Fruit fly (Drosophila melanogaster) whole organism, embryonic: ENCODE data around the gene Nopp140.

Experiments used
- ATbp ChIP-seq: fragments of 200-800 bp; sonication (Bioruptor generic); optimal IDR thresholded peaks from 2 replicates; lab custom pipeline; 2017; ENCODE audit warnings: missing biosample characterization, mild to moderate bottlenecking, missing genetic modification characterization, missing genetic modification reagents
- CG11696 ChIP-seq: fragments of 200-800 bp; sonication (Bioruptor generic); IDR thresholded peaks from 2 replicates; pipeline ENCODE4 v1.3.6; 2022; ENCODE audit warnings: missing biosample characterization, missing genetic modification characterization
- CG12071 ChIP-seq: fragments of 200-800 bp; sonication (Bioruptor generic); optimal IDR thresholded peaks from 3 replicates; lab custom pipeline; 2018; ENCODE audit warnings: missing biosample characterization, mild to moderate bottlenecking, missing genetic modification characterization
- CG12744 ChIP-seq: fragments of 200-800 bp; sonication (Bioruptor generic); optimal IDR thresholded peaks from 2 replicates; lab custom pipeline; 2016; ENCODE audit warnings: missing biosample characterization, missing genetic modification characterization
- CG13775 ChIP-seq: fragments of 200-800 bp; sonication (Bioruptor generic); optimal IDR thresholded peaks from 3 replicates; lab custom pipeline; 2017; ENCODE audit warnings: missing biosample characterization, mild to moderate bottlenecking, missing genetic modification characterization
- CG16813 ChIP-seq: fragments of 200-800 bp; sonication (Bioruptor generic); IDR thresholded peaks from 3 replicates; pipeline ENCODE4 v1.3.6; 2022; ENCODE audit warnings: missing biosample characterization, missing genetic modification characterization; ENCODE audit not compliant: partially characterized antibody
- CG16815 ChIP-seq: fragments of 200-800 bp; sonication (Bioruptor generic); optimal IDR thresholded peaks from 3 replicates; lab custom pipeline; 2017; ENCODE audit warnings: missing biosample characterization, mild to moderate bottlenecking, missing genetic modification characterization
- CG17328 ChIP-seq: fragments of 200-800 bp; sonication (Bioruptor generic); IDR thresholded peaks from 2 replicates; pipeline ENCODE4 v1.3.6; 2022; ENCODE audit warnings: missing biosample characterization, missing genetic modification characterization
- CG17568 ChIP-seq: fragments of 200-800 bp; sonication (Bioruptor generic); optimal IDR thresholded peaks from 2 replicates; lab custom pipeline; 2018; ENCODE audit warnings: missing biosample characterization, mild to moderate bottlenecking, missing genetic modification characterization, moderate library complexity
- CG1832 ChIP-seq: fragments of 200-800 bp; sonication (Bioruptor generic); optimal IDR thresholded peaks from 2 replicates; lab custom pipeline; 2017; ENCODE audit warnings: missing biosample characterization, mild to moderate bottlenecking, missing genetic modification characterization, inconsistent platforms
- CG2202 ChIP-seq: fragments of 200-800 bp; sonication (Bioruptor generic); optimal IDR thresholded peaks from 2 replicates; lab custom pipeline; 2018; ENCODE audit warnings: missing biosample characterization, mild to moderate bottlenecking, missing genetic modification characterization
- CG2678 ChIP-seq: fragments of 200-800 bp; sonication (Bioruptor generic); optimal IDR thresholded peaks from 3 replicates; lab custom pipeline; 2019; ENCODE audit warnings: missing biosample characterization, mild to moderate bottlenecking, missing genetic modification characterization, moderate library complexity
- CG33557 ChIP-seq: fragments of 200-800 bp; sonication (Bioruptor generic); optimal IDR thresholded peaks from 2 replicates; lab custom pipeline; 2019; ENCODE audit warnings: missing biosample characterization, mild to moderate bottlenecking, missing genetic modification characterization, moderate library complexity
- CG42726 ChIP-seq: fragments of 200-800 bp; sonication (Bioruptor generic); IDR thresholded peaks from 2 replicates; pipeline ENCODE4 v1.3.6; 2022; ENCODE audit warnings: missing biosample characterization, missing genetic modification characterization; ENCODE audit not compliant: partially characterized antibody
- CG4424 ChIP-seq: fragments of 200-800 bp; sonication (Bioruptor generic); optimal IDR thresholded peaks from 3 replicates; lab custom pipeline; 2016; ENCODE audit warnings: missing biosample characterization, missing genetic modification characterization
- CG4730 ChIP-seq: fragments of 200-800 bp; sonication (Bioruptor generic); IDR thresholded peaks from 2 replicates; pipeline ENCODE4 v1.3.6; 2022; ENCODE audit warnings: missing biosample characterization, missing genetic modification characterization
- CG6689 ChIP-seq: fragments of 200-800 bp; sonication (Bioruptor generic); IDR thresholded peaks from 2 replicates; pipeline ENCODE4 v1.3.6; 2022; ENCODE audit warnings: missing biosample characterization, missing genetic modification characterization
- CG8089 ChIP-seq: fragments of 200-800 bp; sonication (Bioruptor generic); optimal IDR thresholded peaks from 3 replicates; lab custom pipeline; 2016; ENCODE audit warnings: missing biosample characterization, missing genetic modification characterization
- CG9797 ChIP-seq: fragments of 200-800 bp; sonication (Bioruptor generic); optimal IDR thresholded peaks from 3 replicates; lab custom pipeline; 2018; ENCODE audit warnings: missing biosample characterization, mild to moderate bottlenecking, missing genetic modification characterization
- CTCF ChIP-seq: fragments of 200-800 bp; sonication (Bioruptor generic); optimal IDR thresholded peaks from 2 replicates; lab custom pipeline; 2017; ENCODE audit warnings: missing biosample characterization, mild to moderate bottlenecking, missing genetic modification characterization, moderate library complexity
- Chrac-16 ChIP-seq: fragments of 200-800 bp; sonication (Bioruptor generic); optimal IDR thresholded peaks from 3 replicates; lab custom pipeline; 2016; ENCODE audit warnings: missing biosample characterization, missing genetic modification characterization
- CoRest ChIP-seq: fragments of 200-800 bp; sonication (Bioruptor generic); optimal IDR thresholded peaks from 3 replicates; lab custom pipeline; 2018; ENCODE audit warnings: missing biosample characterization, mild to moderate bottlenecking, missing genetic modification characterization, moderate library complexity
- D ChIP-seq, 2 experiments: fragments of 200-800 bp in 1 of 2; fragments of >200 bp in 1 of 2; sonication (Bioruptor generic) in 1 of 2; optimal IDR thresholded peaks; 2 replicates in 1 of 2; 3 replicates in 1 of 2; lab custom pipeline; 2017; ENCODE audit warnings: mild to moderate bottlenecking in 1 of 2, missing biosample characterization in 1 of 2, missing genetic modification characterization in 1 of 2, missing genetic modification reagents in 1 of 2
- D19B ChIP-seq: fragments of 200-800 bp; sonication (Bioruptor generic); optimal IDR thresholded peaks from 2 replicates; lab custom pipeline; 2017; ENCODE audit warnings: missing biosample characterization, mild to moderate bottlenecking, missing genetic modification characterization
- Dip2 ChIP-seq: fragments of 200-800 bp; sonication (Bioruptor generic); IDR thresholded peaks from 2 replicates; pipeline ENCODE4 v1.3.6; 2022; ENCODE audit warnings: missing biosample characterization, missing genetic modification characterization
- H15 ChIP-seq: fragments of 200-800 bp; sonication (Bioruptor generic); IDR thresholded peaks from 3 replicates; pipeline ENCODE4 v1.3.6; 2022; ENCODE audit warnings: missing biosample characterization, missing genetic modification characterization
- HLH3B ChIP-seq: fragments of 200-800 bp; sonication (Bioruptor generic); IDR thresholded peaks from 2 replicates; pipeline ENCODE4 v1.3.6; 2022; ENCODE audit warnings: missing biosample characterization, missing genetic modification characterization
- HmgD ChIP-seq: fragments of 200-800 bp; sonication (Bioruptor generic); optimal IDR thresholded peaks from 3 replicates; lab custom pipeline; 2016; ENCODE audit warnings: missing biosample characterization, missing genetic modification characterization
- Hr3 ChIP-seq: fragments of 200-800 bp; sonication (Bioruptor generic); optimal IDR thresholded peaks from 3 replicates; lab custom pipeline; 2016; ENCODE audit warnings: missing biosample characterization, missing genetic modification characterization
- NC2α ChIP-seq: fragments of 200-800 bp; sonication (Bioruptor generic); optimal IDR thresholded peaks from 2 replicates; lab custom pipeline; 2016; ENCODE audit warnings: missing biosample characterization, missing genetic modification characterization
- NK7.1 ChIP-seq: fragments of 200-800 bp; sonication (Bioruptor generic); optimal IDR thresholded peaks from 3 replicates; lab custom pipeline; 2016; ENCODE audit warnings: missing biosample characterization, missing genetic modification characterization
- Nf-YB ChIP-seq: fragments of 200-800 bp; sonication (Bioruptor generic); optimal IDR thresholded peaks from 3 replicates; lab custom pipeline; 2019; ENCODE audit warnings: missing biosample characterization, mild to moderate bottlenecking, missing genetic modification characterization, moderate library complexity
- Scr ChIP-seq: fragments of 200-800 bp; sonication (Bioruptor generic); IDR thresholded peaks from 2 replicates; pipeline ENCODE4 v1.3.6; 2022; ENCODE audit warnings: missing biosample characterization, missing genetic modification characterization; ENCODE audit not compliant: partially characterized antibody
- Trl ChIP-seq, 3 experiments: fragments of >200 bp in 2 of 3; fragments of 200-800 bp in 1 of 3; sonication (Bioruptor generic) in 1 of 3; optimal IDR thresholded peaks; 2 replicates in 1 of 3; 3 replicates in 2 of 3; lab custom pipeline; 2016 to 2017; ENCODE audit warnings: missing biosample characterization in 1 of 3, missing genetic modification characterization in 1 of 3
- Vsx1 ChIP-seq: fragments of 200-800 bp; sonication (Bioruptor generic); optimal IDR thresholded peaks from 2 replicates; lab custom pipeline; 2017; ENCODE audit warnings: missing biosample characterization, mild to moderate bottlenecking, missing genetic modification characterization, missing genetic modification reagents
- bbx ChIP-seq: fragments of 200-800 bp; sonication (Bioruptor generic); IDR thresholded peaks from 2 replicates; pipeline ENCODE4 v1.3.6; 2022; ENCODE audit warnings: missing biosample characterization, missing genetic modification characterization; ENCODE audit not compliant: partially characterized antibody
- btn ChIP-seq: fragments of 200-800 bp; sonication (Bioruptor generic); optimal IDR thresholded peaks from 2 replicates; lab custom pipeline; 2016; ENCODE audit warnings: missing biosample characterization, missing genetic modification characterization
- crp ChIP-seq, 2 experiments: fragments of 200-800 bp; sonication (Bioruptor generic); optimal IDR thresholded peaks; 2 replicates in 1 of 2; 3 replicates in 1 of 2; lab custom pipeline; 2017; ENCODE audit warnings: missing biosample characterization in 2 of 2, missing genetic modification characterization in 2 of 2, mild to moderate bottlenecking in 1 of 2, moderate library complexity in 1 of 2
- hb ChIP-seq: fragments of 200-800 bp; sonication (Bioruptor generic); IDR thresholded peaks from 3 replicates; pipeline ENCODE4 v1.3.6; 2022; ENCODE audit warnings: missing biosample characterization, missing genetic modification characterization; ENCODE audit not compliant: partially characterized antibody
- hth ChIP-seq: fragments of >200 bp; optimal IDR thresholded peaks from 2 replicates; lab custom pipeline; 2017; ENCODE audit warnings: inconsistent platforms
- lbe ChIP-seq: fragments of 200-800 bp; sonication (Bioruptor generic); optimal IDR thresholded peaks from 2 replicates; lab custom pipeline; 2016; ENCODE audit warnings: missing biosample characterization, mild to moderate bottlenecking, missing genetic modification characterization
- onecut ChIP-seq: fragments of 200-800 bp; sonication (Bioruptor generic); IDR thresholded peaks from 2 replicates; pipeline ENCODE4 v1.3.6; 2022; ENCODE audit warnings: missing biosample characterization, missing genetic modification characterization
- pb ChIP-seq: fragments of 200-800 bp; sonication (Bioruptor generic); optimal IDR thresholded peaks from 3 replicates; lab custom pipeline; 2016; ENCODE audit warnings: missing biosample characterization, missing genetic modification characterization
- phol ChIP-seq: fragments of 200-800 bp; sonication (Bioruptor generic); optimal IDR thresholded peaks from 3 replicates; lab custom pipeline; 2018; ENCODE audit warnings: missing biosample characterization, mild to moderate bottlenecking, missing genetic modification characterization, moderate library complexity
- psq ChIP-seq: fragments of 200-800 bp; sonication (Bioruptor generic); optimal IDR thresholded peaks from 2 replicates; lab custom pipeline; 2017; ENCODE audit warnings: missing biosample characterization, missing genetic modification characterization
- ranshi ChIP-seq: fragments of 200-800 bp; sonication (Bioruptor generic); IDR thresholded peaks from 2 replicates; pipeline ENCODE4 v1.3.6; 2022; ENCODE audit warnings: missing biosample characterization, missing genetic modification characterization
- sim ChIP-seq: fragments of 200-800 bp; sonication (Bioruptor generic); IDR thresholded peaks from 2 replicates; pipeline ENCODE4 v1.3.6; 2022; ENCODE audit warnings: missing biosample characterization, missing genetic modification characterization
- sr ChIP-seq: fragments of 200-800 bp; sonication (Bioruptor generic); IDR thresholded peaks from 3 replicates; pipeline ENCODE4 v1.3.6; 2022; ENCODE audit warnings: missing biosample characterization, missing genetic modification characterization
- vvl ChIP-seq: fragments of 200-800 bp; sonication (Bioruptor generic); IDR thresholded peaks from 2 replicates; pipeline ENCODE4 v1.3.6; 2022; ENCODE audit warnings: missing biosample characterization, missing genetic modification characterization
- wor ChIP-seq: fragments of 200-800 bp; sonication (Bioruptor generic); IDR thresholded peaks from 2 replicates; pipeline ENCODE4 v1.3.6; 2022; ENCODE audit warnings: missing biosample characterization, missing genetic modification characterization

Nopp140 gene

dm6 chr3L:21880398-21880810 lies 47.8 kb downstream of the Nopp140 start (continued):
- TF ChIP-seq CG33557 (GFP tag; lab: Kevin White, UChicago): peak; percentile 91
- TF ChIP-seq CG12744 (GFP tag; lab: Kevin White, UChicago): peak; percentile 94
- peak; percentile 99 for TF ChIP-seq vvl (GFP tag; lab: Robert Waterston, UW)
- TF ChIP-seq Nf-YB (GFP tag; lab: Kevin White, UChicago): peak; percentile 80
- TF ChIP-seq onecut (GFP tag; lab: Robert Waterston, UW): peak; percentile 93
- no peak for TF ChIP-seq hb (GFP tag; lab: Robert Waterston, UW)
- peak; percentile 94 for TF ChIP-seq CG2678 (tag; lab: Kevin White, UChicago)
- peak; percentile 45; the same call in 1 of the 2 replicates for TF ChIP-seq Scr (GFP tag; lab: Robert Waterston, UW)
- peak; percentile 98 for TF ChIP-seq HmgD (GFP tag; lab: Kevin White, UChicago)
- TF ChIP-seq phol (tag; lab: Kevin White, UChicago): peak; percentile 95
- TF ChIP-seq bbx: no peak
- peak; percentile 98 for TF ChIP-seq psq (GFP tag; lab: Kevin White, UChicago)
- peak; percentile 97 for TF ChIP-seq wor (GFP tag; lab: Robert Waterston, UW)
- TF ChIP-seq Trl (optimal IDR thresholded peaks at IDR 0.05; lab: Kevin White, UChicago): peak; percentile 95 to 97
- TF ChIP-seq Trl (GFP tag; optimal IDR thresholded peaks at IDR 0.05; lab: Kevin White, UChicago): peak; percentile 98
- TF ChIP-seq CTCF (GFP tag; lab: Kevin White, UChicago): peak; percentile 49
- peak; percentile 96 for TF ChIP-seq Hr3 (GFP tag; lab: Kevin White, UChicago)
- TF ChIP-seq Dip2 (GFP tag; lab: Robert Waterston, UW): peak; percentile 57; the same call in 1 of the 2 replicates
- TF ChIP-seq D19B (GFP tag; lab: Kevin White, UChicago): peak; percentile 100
- TF ChIP-seq btn (GFP tag; lab: Kevin White, UChicago): peak; percentile 95
- peak; percentile 94 for TF ChIP-seq CoRest (tag; lab: Kevin White, UChicago)
- TF ChIP-seq NK7.1 (GFP tag; lab: Kevin White, UChicago): peak; percentile 96
- TF ChIP-seq CG16815 (GFP tag; lab: Kevin White, UChicago): peak; percentile 98
- TF ChIP-seq CG8089: peak; percentile 98
- TF ChIP-seq HLH3B (GFP tag; lab: Robert Waterston, UW): peak; percentile 98
- peak; percentile 98 for TF ChIP-seq CG4730 (GFP tag; lab: Robert Waterston, UW)
- peak; percentile 95 for TF ChIP-seq NC2α (GFP tag; lab: Kevin White, UChicago)
- peak; percentile 98 for TF ChIP-seq ranshi (GFP tag; lab: Robert Waterston, UW)
- TF ChIP-seq Vsx1 (GFP tag; lab: Kevin White, UChicago): peak; percentile 88
- peak; percentile 98 for TF ChIP-seq pb
- TF ChIP-seq crp (GFP tag; optimal IDR thresholded peaks at IDR 0.05; lab: Kevin White, UChicago): peak in 1 of 2 experiments; percentile 70
- peak; percentile 96 for TF ChIP-seq CG2202 (tag; lab: Kevin White, UChicago)
- peak; percentile 90 for TF ChIP-seq CG17568 (GFP tag; lab: Kevin White, UChicago)
- peak; percentile 93 for TF ChIP-seq CG12071 (GFP tag; lab: Kevin White, UChicago)
- TF ChIP-seq CG11696: peak; percentile 90
- peak; percentile 93 for TF ChIP-seq sr
- TF ChIP-seq CG1832 (GFP tag; lab: Kevin White, UChicago): peak; percentile 62
- TF ChIP-seq lbe (GFP tag; lab: Kevin White, UChicago): peak; percentile 97
- peak; percentile 99 for TF ChIP-seq CG17328 (GFP tag; lab: Robert Waterston, UW)
- no peak for TF ChIP-seq hth
- TF ChIP-seq CG6689 (GFP tag; lab: Robert Waterston, UW): peak; percentile 98
- TF ChIP-seq CG42726 (GFP tag; lab: Robert Waterston, UW): no peak
- TF ChIP-seq Chrac-16 (GFP tag; lab: Kevin White, UChicago): peak; percentile 98
- peak; percentile 97 for TF ChIP-seq sim (GFP tag; lab: Robert Waterston, UW)
- TF ChIP-seq H15 (GFP tag; lab: Robert Waterston, UW): peak; percentile 98
- peak; percentile 49 for TF ChIP-seq CG9797 (GFP tag; lab: Kevin White, UChicago)
- peak; percentile 96 for TF ChIP-seq ATbp (GFP tag; lab: Kevin White, UChicago)
- TF ChIP-seq CG4424 (GFP tag; lab: Kevin White, UChicago): peak; percentile 97
- TF ChIP-seq CG13775: peak; percentile 98
- TF ChIP-seq CG16813: peak; percentile 15; the same call in 1 of the 3 replicates
- TF ChIP-seq D (optimal IDR thresholded peaks at IDR 0.05; lab: Kevin White, UChicago): peak; percentile 90
- peak; percentile 97 for TF ChIP-seq D (GFP tag; optimal IDR thresholded peaks at IDR 0.05; lab: Kevin White, UChicago)
